Fruit fly (Drosophila melanogaster): ENCODE measurements around the gene PyK.

The PyK gene

dm6 chr3R:22357942-22358341 is 9.4 kb upstream of the PyK start:
- TF ChIP-seq CG8478 (optimal IDR thresholded peaks at IDR 0.05) (no peak), CTCF (optimal IDR thresholded peaks at IDR 0.05) (no peak)

dm6 chr3R:22358810-22359209 is 8.5 kb upstream of the PyK start:
- TF ChIP-seq CG8478 (optimal IDR thresholded peaks at IDR 0.05) (no peak), CTCF (optimal IDR thresholded peaks at IDR 0.05) (no peak)

dm6 chr3R:22362218-22362907 is 5.0 kb upstream of the PyK start, which contains the start of the genes JMJD6, CG7071 and Muted:
TSS of gene JMJD6 (minus strand) at chr3R:22362371.
TSS of gene CG7071 (plus strand) at chr3R:22362620.
TSS of gene Muted (plus strand) at chr3R:22362620.
- no peak for TF ChIP-seq CG8478 (optimal IDR thresholded peaks at IDR 0.05)
- TF ChIP-seq CTCF (optimal IDR thresholded peaks at IDR 0.05) = peak in 1 of 2 experiments; percentile 32

- TF ChIP-seq CTCF (optimal IDR thresholded peaks at IDR 0.05) = no peak
- no peak for TF ChIP-seq CG8478 (optimal IDR thresholded peaks at IDR 0.05)
These were observed 1.6 kb upstream of the PyK start, which contains the start of gene CG5382 for dm6 chr3R:22365660-22366195. TSS of gene CG5382 (minus strand) at chr3R:22365983.

- TF ChIP-seq CG8478 (optimal IDR thresholded peaks at IDR 0.05) (no peak), CTCF (optimal IDR thresholded peaks at IDR 0.05) (no peak)
These were observed 891 bp downstream of the PyK start for dm6 chr3R:22368077-22368776.

dm6 chr3R:22368777-22369214 is 1.5 kb downstream of the PyK start:
- no peak for TF ChIP-seq CG8478 (optimal IDR thresholded peaks at IDR 0.05)
- TF ChIP-seq CTCF (optimal IDR thresholded peaks at IDR 0.05) = no peak

dm6 chr3R:22372535-22372934 is 5.2 kb downstream of the PyK start, which contains the start of gene CG7069:
TSS of gene CG7069 (plus strand) at chr3R:22372835.
- TF ChIP-seq CTCF (optimal IDR thresholded peaks at IDR 0.05) (no peak), CG8478 (optimal IDR thresholded peaks at IDR 0.05) (no peak)

dm6 chr3R:22375674-22376073 is 8.3 kb downstream of the PyK start, which contains the start of gene CG18596:
TSS of gene CG18596 (plus strand) at chr3R:22375923.
- no peak for TF ChIP-seq CTCF (optimal IDR thresholded peaks at IDR 0.05)

- TF ChIP-seq CTCF (optimal IDR thresholded peaks at IDR 0.05) (no peak), CG8478 (optimal IDR thresholded peaks at IDR 0.05) (no peak)
These were observed 12.6 kb downstream of the PyK start, which contains the start of gene CG34149 for dm6 chr3R:22379942-22380341. TSS of gene CG34149 (plus strand) at chr3R:22380128.

- TF ChIP-seq CTCF (optimal IDR thresholded peaks at IDR 0.05) (no peak), CG8478 (optimal IDR thresholded peaks at IDR 0.05) (no peak)
These were observed 13.7 kb downstream of the PyK start, which contains the start of gene CG43342 for dm6 chr3R:22381077-22381476. TSS of gene CG43342 (plus strand) at chr3R:22381340.

dm6 chr3R:22381735-22382134 is 14.4 kb downstream of the PyK start, which contains the start of gene Gpdh3:
TSS of gene Gpdh3 (plus strand) at chr3R:22382035.
- TF ChIP-seq CTCF (optimal IDR thresholded peaks at IDR 0.05) (no peak), CG8478 (optimal IDR thresholded peaks at IDR 0.05) (no peak)

dm6 chr3R:22389614-22390013 is 22.3 kb downstream of the PyK start, which contains the start of the genes CAH8 and CG7059:
TSS of gene CAH8 (minus strand) at chr3R:22389714.
TSS of gene CG7059 (plus strand) at chr3R:22389780.
- TF ChIP-seq CTCF (optimal IDR thresholded peaks at IDR 0.05) (no peak), CG8478 (optimal IDR thresholded peaks at IDR 0.05) (no peak)

dm6 chr3R:22390109-22390508 is 22.8 kb downstream of the PyK start:
- no peak for TF ChIP-seq CG8478 (optimal IDR thresholded peaks at IDR 0.05)
- no peak for TF ChIP-seq CTCF (optimal IDR thresholded peaks at IDR 0.05)

- TF ChIP-seq CG8478 (optimal IDR thresholded peaks at IDR 0.05) = no peak
- no peak for TF ChIP-seq CTCF (optimal IDR thresholded peaks at IDR 0.05)
These were observed 26.7 kb downstream of the PyK start, which contains the start of gene CG13857 for dm6 chr3R:22394004-22394403. TSS of gene CG13857 (minus strand) at chr3R:22394104.

Data from S2 (cell line).